Fruit fly (Drosophila melanogaster) S2 (cell line): ENCODE measurements around the gene CG10317.

ENCODE experiments used
- CG8478 ChIP-seq: fragments of >200 bp; optimal IDR thresholded peaks from 2 replicates; lab custom pipeline; 2018
- CTCF ChIP-seq, 2 experiments: fragments of >200 bp; optimal IDR thresholded peaks; 2 replicates each; lab custom pipeline; 2018

- peak in 1 of 2 experiments; percentile 16 for TF ChIP-seq CTCF (optimal IDR thresholded peaks at IDR 0.05; lab: Kevin White, UChicago)
- TF ChIP-seq CG8478 (lab: Kevin White, UChicago): no peak
These were observed 11.2 kb downstream of the CG10317 start, which contains the start of gene CG17931 for dm6 chr3R:16359098-16359497.
